Worm (Caenorhabditis elegans): Measurements from ENCODE around the gene tag-340.

DNA sequence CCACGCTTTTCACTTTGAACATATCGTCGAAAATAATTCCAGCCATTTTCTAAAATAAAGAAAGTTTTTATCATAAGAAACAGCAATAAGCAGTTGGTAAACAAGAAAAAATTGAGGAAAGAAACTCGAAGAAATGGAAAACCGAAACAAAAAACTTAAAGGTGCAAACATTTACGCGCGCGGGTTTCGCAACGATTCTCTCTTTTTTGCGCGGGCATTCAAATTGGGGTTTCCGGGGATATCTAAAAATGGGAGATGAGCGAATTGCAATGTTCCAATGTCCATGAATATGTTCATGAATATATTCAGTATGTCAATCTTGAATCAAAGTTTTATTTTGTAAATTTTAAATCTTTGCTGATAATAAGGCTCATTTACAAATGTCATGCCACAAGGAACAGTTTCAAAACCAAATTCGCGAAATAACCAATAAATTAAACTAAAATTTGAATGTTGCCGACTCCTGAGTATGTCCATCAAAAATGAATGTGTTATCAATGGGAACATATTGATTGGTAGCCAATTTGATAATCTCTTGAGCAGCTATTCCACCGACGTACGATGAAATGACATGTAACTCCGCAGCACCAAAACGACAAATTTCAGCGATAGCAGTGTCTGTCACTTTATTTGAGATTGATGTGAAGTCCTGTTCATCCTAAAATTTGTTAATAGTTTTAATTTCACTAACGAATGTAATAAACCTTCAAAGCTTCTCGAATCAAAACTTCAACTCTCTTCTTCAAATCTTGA is 17.8 kb downstream of the tag-340 start, which contains the start of gene rpb-8:
- TF ChIP-seq F13H6.1 (tag; optimal IDR thresholded peaks at IDR 0.05): peak; percentile 29
- peak; percentile 45 for TF ChIP-seq crh-2 (tag; optimal IDR thresholded peaks at IDR 0.05)
- TF ChIP-seq ama-1 (optimal IDR thresholded peaks at IDR 0.05): peak; percentile 44
- TF ChIP-seq skn-1 (tag; optimal IDR thresholded peaks at IDR 0.05): no peak
- TF ChIP-seq lin-13 (GFP tag; optimal IDR thresholded peaks at IDR 0.05): peak; percentile 46

All from whole organism, L2 larva.